Fruit fly (Drosophila melanogaster) whole organism, embryonic: ENCODE results near the gene Cand1.

ENCODE experiments used
- Aef1 ChIP-seq: fragments of 200-800 bp; sonication (Bioruptor generic); IDR thresholded peaks from 3 replicates; pipeline ENCODE4 v1.3.6; 2022; ENCODE audit warnings: missing biosample characterization, missing genetic modification characterization
- Atf-2 ChIP-seq: fragments of 200-800 bp; sonication (Bioruptor generic); optimal IDR thresholded peaks from 2 replicates; lab custom pipeline; 2016; ENCODE audit warnings: missing biosample characterization, missing genetic modification characterization
- CG12659 ChIP-seq: fragments of 200-800 bp; sonication (Bioruptor generic); optimal IDR thresholded peaks from 3 replicates; lab custom pipeline; 2017; ENCODE audit warnings: mild to moderate bottlenecking, missing biosample characterization, missing genetic modification reagents, missing genetic modification characterization
- CG13624 ChIP-seq: fragments of 200-800 bp; sonication (Bioruptor generic); optimal IDR thresholded peaks from 2 replicates; lab custom pipeline; 2016; ENCODE audit warnings: missing biosample characterization, missing genetic modification characterization
- CG15514 ChIP-seq: fragments of 200-800 bp; sonication (Bioruptor generic); optimal IDR thresholded peaks from 3 replicates; lab custom pipeline; 2017; ENCODE audit warnings: missing biosample characterization, missing genetic modification characterization, mild to moderate bottlenecking, moderate library complexity, missing genetic modification reagents
- CG16779 ChIP-seq: fragments of 200-800 bp; sonication (Bioruptor generic); IDR thresholded peaks from 2 replicates; pipeline ENCODE4 v1.3.6; 2022; ENCODE audit warnings: missing biosample characterization, missing genetic modification characterization
- CG17612 ChIP-seq: fragments of 200-800 bp; sonication (Bioruptor generic); IDR thresholded peaks from 2 replicates; pipeline ENCODE4 v1.3.6; 2022; ENCODE audit warnings: missing biosample characterization, missing genetic modification characterization
- CG17829 ChIP-seq: fragments of 200-800 bp; optimal IDR thresholded peaks from 2 replicates; lab custom pipeline; 2019; ENCODE audit warnings: missing biosample characterization, mild to moderate bottlenecking, missing genetic modification characterization, moderate library complexity
- CG1792 ChIP-seq: fragments of 200-800 bp; sonication (Bioruptor generic); optimal IDR thresholded peaks from 2 replicates; lab custom pipeline; 2016; ENCODE audit warnings: missing biosample characterization, missing genetic modification characterization
- CG31224 ChIP-seq: fragments of 200-800 bp; sonication (Bioruptor generic); IDR thresholded peaks from 2 replicates; pipeline ENCODE4 v1.3.6; 2022; ENCODE audit warnings: missing biosample characterization, missing genetic modification characterization
- CG31441 ChIP-seq: fragments of 200-800 bp; sonication (Bioruptor generic); IDR thresholded peaks from 2 replicates; pipeline ENCODE4 v1.3.6; 2022; ENCODE audit warnings: missing biosample characterization, missing genetic modification characterization
- CG42726 ChIP-seq: fragments of 200-800 bp; sonication (Bioruptor generic); IDR thresholded peaks from 2 replicates; pipeline ENCODE4 v1.3.6; 2022; ENCODE audit warnings: missing biosample characterization, missing genetic modification characterization; ENCODE audit not compliant: partially characterized antibody
- CG43689 ChIP-seq: fragments of 200-800 bp; sonication (Bioruptor generic); IDR thresholded peaks from 2 replicates; pipeline ENCODE4 v1.3.6; 2022; ENCODE audit warnings: missing biosample characterization, missing genetic modification characterization
- CG4707 ChIP-seq: fragments of 200-800 bp; sonication (Bioruptor generic); optimal IDR thresholded peaks from 2 replicates; lab custom pipeline; 2018; ENCODE audit warnings: missing biosample characterization, mild to moderate bottlenecking, missing genetic modification characterization, moderate library complexity
- CG8290 ChIP-seq, 3 experiments: fragments of 200-800 bp; sonication (Bioruptor generic); optimal IDR thresholded peaks; 2 replicates each; lab custom pipeline; 2016 to 2019; ENCODE audit warnings: missing biosample characterization in 3 of 3, missing genetic modification characterization in 3 of 3, mild to moderate bottlenecking in 2 of 3, moderate library complexity in 1 of 3
- CG8944 ChIP-seq: fragments of 200-800 bp; sonication (Bioruptor generic); optimal IDR thresholded peaks from 3 replicates; lab custom pipeline; 2016; ENCODE audit warnings: missing biosample characterization, missing genetic modification characterization
- CG9817 ChIP-seq: fragments of 200-800 bp; sonication (Bioruptor generic); optimal IDR thresholded peaks from 2 replicates; lab custom pipeline; 2018; ENCODE audit warnings: missing biosample characterization, mild to moderate bottlenecking, missing genetic modification characterization, moderate library complexity
- CrebB ChIP-seq: fragments of 200-800 bp; sonication (Bioruptor generic); optimal IDR thresholded peaks from 3 replicates; lab custom pipeline; 2018; ENCODE audit warnings: missing biosample characterization, mild to moderate bottlenecking, missing genetic modification characterization
- Dll ChIP-seq: fragments of 200-800 bp; sonication (Bioruptor generic); IDR thresholded peaks from 4 replicates; pipeline ENCODE4 v1.3.6; 2022; ENCODE audit warnings: missing biosample characterization, missing genetic modification characterization; ENCODE audit not compliant: partially characterized antibody
- Gug ChIP-seq: fragments of 200-800 bp; sonication (Bioruptor generic); IDR thresholded peaks from 4 replicates; pipeline ENCODE4 v1.3.6; 2022; ENCODE audit warnings: missing biosample characterization, missing genetic modification characterization
- HLH3B ChIP-seq: fragments of 200-800 bp; sonication (Bioruptor generic); IDR thresholded peaks from 2 replicates; pipeline ENCODE4 v1.3.6; 2022; ENCODE audit warnings: missing biosample characterization, missing genetic modification characterization
- Med ChIP-seq: fragments of 200-800 bp; sonication (Bioruptor generic); peaks from one replicate; lab custom pipeline; 2016; ENCODE audit warnings: missing biosample characterization, missing genetic modification characterization, mild to moderate bottlenecking, inconsistent platforms, moderate library complexity
- NFAT ChIP-seq: fragments of 200-800 bp; sonication (Bioruptor generic); IDR thresholded peaks from 2 replicates; pipeline ENCODE4 v1.3.6; 2022; ENCODE audit warnings: missing biosample characterization, missing genetic modification characterization
- Nf-YA ChIP-seq: fragments of 200-800 bp; sonication (Bioruptor generic); IDR thresholded peaks from 2 replicates; pipeline ENCODE4 v1.3.6; 2022; ENCODE audit warnings: missing biosample characterization, missing genetic modification characterization
- Nf-YC ChIP-seq: fragments of 200-800 bp; optimal IDR thresholded peaks from 3 replicates; lab custom pipeline; 2019; ENCODE audit warnings: missing biosample characterization, mild to moderate bottlenecking, missing genetic modification characterization, moderate library complexity
- Ssrp ChIP-seq: fragments of 200-800 bp; sonication (Bioruptor generic); optimal IDR thresholded peaks from 2 replicates; lab custom pipeline; 2018; ENCODE audit warnings: missing biosample characterization, mild to moderate bottlenecking, missing genetic modification characterization, moderate library complexity
- TFAM ChIP-seq: fragments of 200-800 bp; sonication (Bioruptor generic); optimal IDR thresholded peaks from 2 replicates; lab custom pipeline; 2017; ENCODE audit warnings: missing biosample characterization, missing genetic modification characterization, inconsistent platforms
- Tbp ChIP-seq: fragments of >200 bp; optimal IDR thresholded peaks from 2 replicates; lab custom pipeline; 2018; ENCODE audit warnings: missing biosample characterization, missing genetic modification characterization
- Usf ChIP-seq: fragments of 200-800 bp; sonication (Bioruptor generic); optimal IDR thresholded peaks from 2 replicates; lab custom pipeline; 2017; ENCODE audit warnings: missing genotype, missing biosample characterization, missing genetic modification characterization
- Xrp1 ChIP-seq: fragments of 200-800 bp; sonication (Bioruptor generic); IDR thresholded peaks from 2 replicates; pipeline ENCODE4 v1.3.6; 2022; ENCODE audit warnings: missing biosample characterization, missing genetic modification characterization
- caup ChIP-seq: fragments of 200-800 bp; sonication (Bioruptor generic); optimal IDR thresholded peaks from 3 replicates; lab custom pipeline; 2017; ENCODE audit warnings: missing biosample characterization, mild to moderate bottlenecking, missing genetic modification characterization, moderate library complexity; ENCODE audit not compliant: severe bottlenecking
- cg ChIP-seq: fragments of 200-800 bp; sonication (Bioruptor generic); optimal IDR thresholded peaks from 3 replicates; lab custom pipeline; 2019; ENCODE audit warnings: missing biosample characterization, mild to moderate bottlenecking, missing genetic modification characterization, moderate library complexity
- chif ChIP-seq, 2 experiments: fragments of 200-800 bp; sonication (Bioruptor generic); optimal IDR thresholded peaks; 3 replicates each; lab custom pipeline; 2016; ENCODE audit warnings: missing biosample characterization in 2 of 2, missing genetic modification characterization in 2 of 2
- dan ChIP-seq: fragments of 200-800 bp; sonication (Bioruptor generic); IDR thresholded peaks from 2 replicates; pipeline ENCODE4 v1.3.6; 2022; ENCODE audit warnings: missing biosample characterization, missing genetic modification characterization
- dmrt11E ChIP-seq: fragments of 200-800 bp; sonication (Bioruptor generic); optimal IDR thresholded peaks from 3 replicates; lab custom pipeline; 2018; ENCODE audit warnings: missing biosample characterization, mild to moderate bottlenecking, missing genetic modification characterization, moderate library complexity
- emc ChIP-seq: fragments of 200-800 bp; sonication (Bioruptor generic); optimal IDR thresholded peaks from 2 replicates; lab custom pipeline; 2016; ENCODE audit warnings: missing biosample characterization, missing genetic modification characterization
- exex ChIP-seq: fragments of 200-800 bp; sonication (Bioruptor generic); optimal IDR thresholded peaks from 4 replicates; lab custom pipeline; 2018; ENCODE audit warnings: missing biosample characterization, mild to moderate bottlenecking, missing genetic modification characterization, moderate library complexity
- fd96Cb ChIP-seq: fragments of 200-800 bp; sonication (Bioruptor generic); optimal IDR thresholded peaks from 2 replicates; lab custom pipeline; 2018; ENCODE audit warnings: missing biosample characterization, mild to moderate bottlenecking, missing genetic modification characterization, moderate library complexity
- grn ChIP-seq: fragments of 200-800 bp; sonication (Bioruptor generic); optimal IDR thresholded peaks from 3 replicates; lab custom pipeline; 2017; ENCODE audit warnings: missing biosample characterization, missing genetic modification characterization
- ind ChIP-seq: fragments of 200-800 bp; sonication (Bioruptor generic); optimal IDR thresholded peaks from 3 replicates; lab custom pipeline; 2016; ENCODE audit warnings: missing biosample characterization, missing genetic modification characterization
- ken ChIP-seq: fragments of 200-800 bp; sonication (Bioruptor generic); IDR thresholded peaks from 3 replicates; pipeline ENCODE4 v1.3.6; 2022; ENCODE audit warnings: missing biosample characterization, missing genetic modification characterization
- mld ChIP-seq: fragments of 200-800 bp; sonication (Bioruptor generic); IDR thresholded peaks from 3 replicates; pipeline ENCODE4 v1.3.6; 2022; ENCODE audit warnings: missing biosample characterization, missing genetic modification characterization; ENCODE audit not compliant: partially characterized antibody
- p53 ChIP-seq: fragments of 200-800 bp; sonication (Bioruptor generic); optimal IDR thresholded peaks from 2 replicates; lab custom pipeline; 2016; ENCODE audit warnings: missing biosample characterization, missing genetic modification characterization
- ro ChIP-seq: fragments of 200-800 bp; sonication (Bioruptor generic); IDR thresholded peaks from 2 replicates; pipeline ENCODE4 v1.3.6; 2022; ENCODE audit warnings: missing biosample characterization, missing genetic modification characterization
- sqz ChIP-seq: fragments of 200-800 bp; sonication (Bioruptor generic); optimal IDR thresholded peaks from 3 replicates; lab custom pipeline; 2018; ENCODE audit warnings: missing biosample characterization, mild to moderate bottlenecking, missing genetic modification characterization
- toy ChIP-seq: fragments of 200-800 bp; sonication (Bioruptor generic); IDR thresholded peaks from 2 replicates; pipeline ENCODE4 v1.3.6; 2022; ENCODE audit warnings: missing biosample characterization, missing genetic modification characterization
- tup ChIP-seq: fragments of 200-800 bp; sonication (Bioruptor generic); optimal IDR thresholded peaks from 2 replicates; lab custom pipeline; 2016; ENCODE audit warnings: missing biosample characterization, mild to moderate bottlenecking, missing genetic modification characterization, moderate library complexity
- usp ChIP-seq: fragments of >200 bp; optimal IDR thresholded peaks from 2 replicates; lab custom pipeline; 2017; ENCODE audit warnings: missing biosample characterization, missing genetic modification characterization
- vnd ChIP-seq: fragments of 200-800 bp; sonication (Bioruptor generic); IDR thresholded peaks from 3 replicates; pipeline ENCODE4 v1.3.6; 2022; ENCODE audit warnings: missing biosample characterization, missing genetic modification characterization; ENCODE audit not compliant: partially characterized antibody
- yki ChIP-seq: fragments of >200 bp; optimal IDR thresholded peaks from 3 replicates; lab custom pipeline; 2018
- zen2 ChIP-seq: fragments of 200-800 bp; sonication (Bioruptor generic); IDR thresholded peaks from 3 replicates; pipeline ENCODE4 v1.3.6; 2022; ENCODE audit warnings: missing biosample characterization, missing genetic modification characterization; ENCODE audit not compliant: partially characterized antibody

Cand1 gene

DNA sequence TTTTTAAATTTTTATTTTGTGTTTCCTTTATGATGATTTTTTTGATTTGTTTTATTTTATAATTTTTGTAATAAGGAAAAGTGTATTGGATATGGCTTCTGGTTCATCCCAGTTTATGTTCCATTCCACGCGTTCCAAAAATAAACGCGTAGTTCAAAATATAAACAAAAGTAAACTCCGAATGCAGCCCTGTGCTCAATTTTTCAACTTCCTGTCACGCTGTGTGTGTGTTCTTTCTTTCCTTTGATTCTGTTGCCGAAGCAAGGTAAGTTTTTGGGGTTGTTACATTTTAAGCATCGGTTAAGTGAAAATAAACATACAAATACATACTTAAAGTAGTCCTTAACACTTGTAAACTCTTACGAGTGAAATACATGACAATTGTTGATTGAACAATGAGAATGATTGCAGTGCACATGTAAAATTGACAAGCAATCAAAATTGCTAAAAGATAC is 45.6 kb upstream of the Cand1 start, which contains the start of the genes Ip259 and RpS27A (continued):
- TF ChIP-seq HLH3B (peak; percentile 73; the same call in 1 of the 2 replicates), chif (GFP tag; optimal IDR thresholded peaks at IDR 0.05; lab: Kevin White, UChicago) (peak; percentile 53 to 75), CG12659 (GFP tag; lab: Kevin White, UChicago) (peak; percentile 90), CG9817 (tag; lab: Kevin White, UChicago) (peak; percentile 70), CG1792 (peak; percentile 15), p53 (peak; percentile 62), dan (GFP tag; lab: Robert Waterston, UW) (no peak), vnd (GFP tag; lab: Robert Waterston, UW) (no peak), CG13624 (GFP tag; lab: Kevin White, UChicago) (peak; percentile 82), fd96Cb (tag; lab: Kevin White, UChicago) (peak; percentile 42), zen2 (GFP tag; lab: Robert Waterston, UW) (no peak), exex (no peak), CG15514 (GFP tag; lab: Kevin White, UChicago) (peak; percentile 92), Atf-2 (GFP tag; lab: Kevin White, UChicago) (peak; percentile 47), ro (GFP tag; lab: Robert Waterston, UW) (no peak), CG31441 (GFP tag; lab: Robert Waterston, UW) (no peak; the same call in 1 of the 2 replicates), tup (GFP tag; lab: Kevin White, UChicago) (no peak), Nf-YA (peak; percentile 67), CG17612 (no peak), usp (GFP tag; lab: Kevin White, UChicago) (no peak), sqz (GFP tag; lab: Kevin White, UChicago) (no peak), emc (GFP tag; lab: Kevin White, UChicago) (peak; percentile 74), CG42726 (peak; percentile 30; the same call in 1 of the 2 replicates), CrebB (tag; lab: Kevin White, UChicago) (peak; percentile 73), Gug (no peak; the same call in 3 of the 4 replicates), mld (GFP tag; lab: Robert Waterston, UW) (no peak), Aef1 (GFP tag; lab: Robert Waterston, UW) (peak; percentile 54; the same call in 2 of the 3 replicates), CG17829 (peak; percentile 46), TFAM (no peak), ind (GFP tag; lab: Kevin White, UChicago) (no peak), CG4707 (GFP tag; lab: Kevin White, UChicago) (peak; percentile 79), Ssrp (tag; lab: Kevin White, UChicago) (peak; percentile 52), Dll (GFP tag; lab: Robert Waterston, UW) (no peak), yki (no peak), NFAT (GFP tag; lab: Robert Waterston, UW) (no peak; the same call in 1 of the 2 replicates), toy (no peak), CG8944 (GFP tag; lab: Kevin White, UChicago) (no peak), Usf (GFP tag; lab: Kevin White, UChicago) (peak; percentile 78), Xrp1 (no peak), dmrt11E (peak; percentile 71), CG31224 (GFP tag; lab: Robert Waterston, UW) (peak; percentile 62), grn (GFP tag; lab: Kevin White, UChicago) (no peak), CG16779 (GFP tag; lab: Robert Waterston, UW) (peak; percentile 80), Tbp (GFP tag; lab: Kevin White, UChicago) (no peak), cg (no peak), ken (GFP tag; lab: Robert Waterston, UW) (peak; percentile 77), Med (GFP tag; lab: Kevin White, UChicago) (peak; percentile 97), CG8290 (GFP tag; optimal IDR thresholded peaks at IDR 0.05; lab: Kevin White, UChicago) (peak; percentile 74), CG8290 (tag; optimal IDR thresholded peaks at IDR 0.05; lab: Kevin White, UChicago) (peak in 1 of 2 experiments; percentile 63), caup (GFP tag; lab: Kevin White, UChicago) (peak; percentile 93), CG43689 (GFP tag; lab: Robert Waterston, UW) (no peak), Nf-YC (tag; lab: Kevin White, UChicago) (peak; percentile 56)
